Worm (Caenorhabditis elegans): Measurements from ENCODE around the gene aff-1.

The aff-1 gene

DNA sequence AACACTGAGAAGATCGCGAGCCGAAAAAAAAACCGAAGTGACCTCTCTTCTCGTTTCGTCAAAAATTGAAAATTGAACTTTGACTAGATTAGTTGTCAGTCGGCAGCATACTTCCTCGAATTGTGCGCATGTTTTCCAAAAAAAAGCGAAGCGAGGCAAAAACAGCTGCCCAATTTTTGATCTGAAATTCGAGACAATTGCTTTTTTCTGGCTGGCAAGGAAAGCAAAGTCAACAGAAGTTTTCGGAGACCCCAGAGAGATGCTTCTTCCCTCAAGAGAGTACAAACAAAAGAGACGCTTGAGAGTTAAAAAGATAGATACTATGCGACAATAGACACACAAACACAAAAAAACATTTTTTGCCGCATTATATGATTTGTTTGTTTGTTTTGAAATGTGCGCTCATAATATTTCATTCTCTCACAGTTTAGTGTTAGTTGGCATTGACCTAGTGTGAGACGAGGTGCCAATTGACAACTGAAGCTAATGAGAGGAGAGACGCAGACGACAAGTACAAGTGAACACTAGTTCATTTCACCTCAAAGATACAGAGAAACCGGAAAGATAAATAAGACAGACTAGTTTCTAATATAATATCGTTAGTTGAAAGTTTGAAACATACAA, 27.5 kb downstream of the aff-1 start (continued):
- TF ChIP-seq nhr-11 (tag; optimal IDR thresholded peaks at IDR 0.05) (no peak), blmp-1 (tag; optimal IDR thresholded peaks at IDR 0.05) (peak; percentile 3), nhr-12 (tag; optimal IDR thresholded peaks at IDR 0.05) (no peak), pqm-1 (tag; optimal IDR thresholded peaks at IDR 0.05) (no peak), ceh-90 (tag; optimal IDR thresholded peaks at IDR 0.05) (no peak), skn-1 (tag; optimal IDR thresholded peaks at IDR 0.05) (no peak), C04F5.9 (tag; optimal IDR thresholded peaks at IDR 0.05) (no peak), irx-1 (tag; optimal IDR thresholded peaks at IDR 0.05) (peak; percentile 18), pag-3 (tag; optimal IDR thresholded peaks at IDR 0.05; ENCODE audit: borderline replicate concordance, insufficient read depth) (peak; percentile 4), mep-1 (tag; optimal IDR thresholded peaks at IDR 0.05) (peak; percentile 32), fos-1 (tag; optimal IDR thresholded peaks at IDR 0.05) (no peak), xbp-1 (tag; optimal IDR thresholded peaks at IDR 0.05) (no peak), mab-9 (GFP tag; IDR thresholded peaks at IDR 0.05) (no peak), nhr-90 (tag; optimal IDR thresholded peaks at IDR 0.05; ENCODE audit: poor library complexity) (no peak), sox-4 (tag; optimal IDR thresholded peaks at IDR 0.05) (no peak), lsy-2 (tag; optimal IDR thresholded peaks at IDR 0.05) (no peak), swsn-7 (tag; optimal IDR thresholded peaks at IDR 0.05) (no peak), zag-1 (tag; optimal IDR thresholded peaks at IDR 0.05) (no peak), ceh-63 (GFP tag; optimal IDR thresholded peaks at IDR 0.05) (no peak), nhr-85 (tag) (no peak), lin-14 (GFP tag; optimal IDR thresholded peaks at IDR 0.05) (peak; percentile 45), lir-3 (tag; optimal IDR thresholded peaks at IDR 0.05; ENCODE audit: poor library complexity) (no peak)

DNA sequence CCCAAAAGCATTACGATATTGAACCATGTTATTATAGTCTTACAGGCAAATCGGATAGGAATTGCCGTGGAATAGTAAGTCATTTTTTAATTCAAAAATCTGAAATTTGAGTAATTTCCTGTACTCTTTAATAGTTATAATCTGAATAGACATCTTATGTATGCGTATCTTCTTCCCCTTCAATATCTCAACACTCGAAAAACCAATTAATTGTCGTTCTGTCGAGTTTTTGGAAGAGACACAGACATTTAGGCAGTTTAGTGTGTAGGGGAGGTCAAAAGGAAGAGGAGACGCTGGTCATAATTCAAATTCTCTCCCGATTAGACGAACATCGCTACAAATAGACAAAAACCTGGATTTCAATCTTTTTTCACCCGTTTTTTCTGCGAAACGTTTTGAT, 28.1 kb downstream of the aff-1 start:
- TF ChIP-seq blmp-1 (tag; optimal IDR thresholded peaks at IDR 0.05), result peak; percentile 85
- TF ChIP-seq efl-1 (optimal IDR thresholded peaks at IDR 0.05), result peak; percentile 13 to 21
- TF ChIP-seq efl-1 (GFP tag; optimal IDR thresholded peaks at IDR 0.05 in 1 of 2), result no peak
- peak in 1 of 3 experiments; percentile 29 for TF ChIP-seq ceh-82 (tag; optimal IDR thresholded peaks at IDR 0.05)
- peak; percentile 2 for TF ChIP-seq nhr-47 (tag; optimal IDR thresholded peaks at IDR 0.05)
- peak; percentile 93 for TF ChIP-seq nhr-85 (tag)
- TF ChIP-seq lsy-2 (tag; optimal IDR thresholded peaks at IDR 0.05), result peak; percentile 3 to 67
- peak; percentile 61 for TF ChIP-seq vab-15 (tag; optimal IDR thresholded peaks at IDR 0.05)
- TF ChIP-seq efl-3 (GFP tag; optimal IDR thresholded peaks at IDR 0.05), result no peak
- no peak for TF ChIP-seq ces-1 (GFP tag; optimal IDR thresholded peaks at IDR 0.05)
- no peak for TF ChIP-seq ceh-63 (GFP tag; optimal IDR thresholded peaks at IDR 0.05)
- TF ChIP-seq nhr-71 (tag; optimal IDR thresholded peaks at IDR 0.05), result peak; percentile 27
- TF ChIP-seq egl-27 (tag; optimal IDR thresholded peaks at IDR 0.05), result peak in 1 of 2 experiments; percentile 85
- no peak for TF ChIP-seq nhr-11 (tag; optimal IDR thresholded peaks at IDR 0.05)
- TF ChIP-seq tlp-1 (tag; optimal IDR thresholded peaks at IDR 0.05), result no peak
- no peak for TF ChIP-seq mab-9 (GFP tag; IDR thresholded peaks at IDR 0.05)
- no peak for TF ChIP-seq zip-4 (GFP tag; optimal IDR thresholded peaks at IDR 0.05)
- no peak for TF ChIP-seq nhr-76 (tag; optimal IDR thresholded peaks at IDR 0.05)
- peak; percentile 43 for TF ChIP-seq snu-23 (GFP tag; optimal IDR thresholded peaks at IDR 0.05)
- no peak for TF ChIP-seq C04F5.9 (tag; optimal IDR thresholded peaks at IDR 0.05)
- TF ChIP-seq nhr-20 (tag; optimal IDR thresholded peaks at IDR 0.05), result peak; percentile 36
- TF ChIP-seq unc-62 (GFP tag; optimal IDR thresholded peaks at IDR 0.05), result no peak
- no peak for TF ChIP-seq hlh-17 (GFP tag; optimal IDR thresholded peaks at IDR 0.05; ENCODE audit: borderline replicate concordance)
- TF ChIP-seq lin-35 (GFP tag; optimal IDR thresholded peaks at IDR 0.05), result peak in 1 of 2 experiments; percentile 22
- TF ChIP-seq lin-13 (GFP tag; optimal IDR thresholded peaks at IDR 0.05), result no peak
- no peak for TF ChIP-seq fkh-4 (tag; optimal IDR thresholded peaks at IDR 0.05; ENCODE audit: borderline replicate concordance)
- peak; percentile 8 for TF ChIP-seq dsc-1 (tag; optimal IDR thresholded peaks at IDR 0.05)
- no peak for TF ChIP-seq irx-1 (tag; optimal IDR thresholded peaks at IDR 0.05)
- TF ChIP-seq nhr-237 (tag; optimal IDR thresholded peaks at IDR 0.05), result no peak
- TF ChIP-seq aha-1 (tag; optimal IDR thresholded peaks at IDR 0.05), result no peak
- peak in 1 of 6 experiments; percentile 50 for TF ChIP-seq elt-3 (tag; optimal IDR thresholded peaks at IDR 0.05)
- TF ChIP-seq fos-1 (tag; optimal IDR thresholded peaks at IDR 0.05), result no peak
- peak; percentile 31 for TF ChIP-seq tbx-2 (tag; optimal IDR thresholded peaks at IDR 0.05)
- TF ChIP-seq nhr-77 (tag; optimal IDR thresholded peaks at IDR 0.05), result no peak
- TF ChIP-seq ceh-8 (GFP tag; optimal IDR thresholded peaks at IDR 0.05), result peak; percentile 2
- TF ChIP-seq zag-1 (tag; optimal IDR thresholded peaks at IDR 0.05), result no peak
- TF ChIP-seq fkh-10 (GFP tag; optimal IDR thresholded peaks at IDR 0.05), result no peak
- TF ChIP-seq ama-1 (optimal IDR thresholded peaks at IDR 0.05), result no peak
- TF ChIP-seq nhr-90 (tag; optimal IDR thresholded peaks at IDR 0.05; ENCODE audit: poor library complexity), result no peak
- no peak for TF ChIP-seq nhr-12 (tag; optimal IDR thresholded peaks at IDR 0.05)

All from whole organism, L1 larva.